Worm (Caenorhabditis elegans): Measurements from ENCODE around the gene F42G4.5.

- TF ChIP-seq hnd-1 (tag; optimal IDR thresholded peaks at IDR 0.05) (no peak), flt-1 (GFP tag; IDR thresholded peaks at IDR 0.05) (no peak)
Measured at ce11 chrII:13083752-13084214, 10.5 kb downstream of the F42G4.5 start, which contains the start of the genes Y81G3A.1 and gcn-2.

Measured in whole organism, early embryonic.